Fruit fly (Drosophila melanogaster) S2 (cell line): ENCODE results near the gene S6kII.

Experiments
- CG8478 ChIP-seq: fragments of >200 bp; optimal IDR thresholded peaks from 2 replicates; lab custom pipeline; 2018
- CTCF ChIP-seq, 2 experiments: fragments of >200 bp; optimal IDR thresholded peaks; 2 replicates each; lab custom pipeline; 2018

dm6 chrX:22480612-22481011, 49.2 kb upstream of the S6kII start:
- TF ChIP-seq CG8478 (no peak), CTCF (optimal IDR thresholded peaks at IDR 0.05; lab: Kevin White, UChicago) (no peak)
